Fruit fly (Drosophila melanogaster) whole organism, wandering third instar larva: ENCODE data around the gene CG3819.

ENCODE experiments used
- Abd-B ChIP-seq: fragments of >200 bp; optimal IDR thresholded peaks from 2 replicates; lab custom pipeline; 2017; ENCODE audit warnings: missing biosample characterization, missing genetic modification characterization
- CG32264 ChIP-seq: fragments of 200-800 bp; sonication (Bioruptor generic); optimal IDR thresholded peaks from 2 replicates; lab custom pipeline; 2016; ENCODE audit warnings: missing biosample characterization, missing genetic modification characterization
- CG9705 ChIP-seq: fragments of 200-800 bp; sonication (Bioruptor generic); optimal IDR thresholded peaks from 2 replicates; lab custom pipeline; 2018; ENCODE audit warnings: missing biosample characterization, mild to moderate bottlenecking, missing genetic modification characterization
- CrebA ChIP-seq: fragments of 200-800 bp; sonication (Bioruptor generic); optimal IDR thresholded peaks from 2 replicates; lab custom pipeline; 2016; ENCODE audit warnings: missing biosample characterization, mild to moderate bottlenecking, missing genetic modification characterization, borderline replicate concordance
- Dfd ChIP-seq: fragments of >200 bp; optimal IDR thresholded peaks from 2 replicates; lab custom pipeline; 2017; ENCODE audit warnings: missing biosample characterization, missing genetic modification characterization
- Dif ChIP-seq: fragments of 200-275, 200-300 bp; sonication (Bioruptor generic); optimal IDR thresholded peaks from 2 replicates; lab custom pipeline; 2018; ENCODE audit warnings: missing biosample characterization, missing genetic modification characterization; ENCODE audit not compliant: partially characterized antibody
- HLH106 ChIP-seq: fragments of 200-800 bp; optimal IDR thresholded peaks from 3 replicates; lab custom pipeline; 2019; ENCODE audit warnings: missing biosample characterization, mild to moderate bottlenecking, missing genetic modification characterization, moderate library complexity
- Hnf4 ChIP-seq: fragments of 200-800 bp; sonication (Bioruptor generic); optimal IDR thresholded peaks from 2 replicates; lab custom pipeline; 2016; ENCODE audit warnings: missing biosample characterization, mild to moderate bottlenecking, missing genetic modification characterization
- Hr83 ChIP-seq: fragments of 200-300 bp; sonication (Bioruptor generic); optimal IDR thresholded peaks from 2 replicates; lab custom pipeline; 2016; ENCODE audit warnings: missing biosample characterization, mild to moderate bottlenecking, missing genetic modification characterization, moderate library complexity; ENCODE audit not compliant: poor library complexity, severe bottlenecking
- Jra ChIP-seq: sonication (Bioruptor generic); optimal IDR thresholded peaks from 2 replicates; lab custom pipeline; 2016; ENCODE audit warnings: missing biosample characterization, missing genetic modification characterization
- Myc ChIP-seq: fragments of >200 bp; optimal IDR thresholded peaks from 2 replicates; lab custom pipeline; 2017
- N ChIP-seq: fragments of >200 bp; optimal IDR thresholded peaks from 2 replicates; lab custom pipeline; 2018; ENCODE audit warnings: missing biosample characterization, missing external identifiers, missing genetic modification characterization
- OdsH ChIP-seq: fragments of 200-800 bp; sonication (Bioruptor generic); optimal IDR thresholded peaks from 2 replicates; lab custom pipeline; 2016; ENCODE audit warnings: missing biosample characterization, mild to moderate bottlenecking, missing genetic modification characterization
- Rel ChIP-seq, 2 experiments: fragments of 200-800 bp; sonication (Bioruptor generic) in 1 of 2; optimal IDR thresholded peaks; 2 replicates in 1 of 2; 3 replicates in 1 of 2; lab custom pipeline; 2016 to 2019; ENCODE audit warnings: mild to moderate bottlenecking in 2 of 2, missing biosample characterization in 2 of 2, missing genetic modification characterization in 2 of 2, moderate library complexity in 1 of 2
- Sp1 ChIP-seq: fragments of 200-800 bp; sonication (Bioruptor generic); optimal IDR thresholded peaks from 3 replicates; lab custom pipeline; 2019; ENCODE audit warnings: missing biosample characterization, mild to moderate bottlenecking, missing genetic modification characterization, moderate library complexity
- br ChIP-seq: fragments of 200-800 bp; sonication (Bioruptor generic); optimal IDR thresholded peaks from 2 replicates; lab custom pipeline; 2016; ENCODE audit warnings: missing biosample characterization, missing genetic modification characterization
- brk ChIP-seq: fragments of 200-800 bp; sonication (Bioruptor generic); optimal IDR thresholded peaks from 2 replicates; lab custom pipeline; 2016; ENCODE audit warnings: missing biosample characterization, mild to moderate bottlenecking, missing genetic modification characterization
- dl ChIP-seq, 2 experiments: fragments of 175-275, 200-275 bp in 1 of 2; fragments of 200-275 bp in 1 of 2; sonication (Bioruptor generic); optimal IDR thresholded peaks; lab custom pipeline; 2018; ENCODE audit warnings: mild to moderate bottlenecking in 2 of 2, missing biosample characterization in 2 of 2, missing genetic modification characterization in 2 of 2, moderate library complexity in 2 of 2; ENCODE audit not compliant: partially characterized antibody in 2 of 2, insufficient read depth in 1 of 2
- dmrt93B ChIP-seq: fragments of 200-800 bp; sonication (Bioruptor generic); optimal IDR thresholded peaks from 2 replicates; lab custom pipeline; 2018; ENCODE audit warnings: missing biosample characterization, mild to moderate bottlenecking, missing genetic modification characterization
- dsf ChIP-seq: sonication (Bioruptor generic); optimal IDR thresholded peaks from 2 replicates; lab custom pipeline; 2016; ENCODE audit warnings: missing biosample characterization, missing genetic modification characterization, borderline replicate concordance
- ey ChIP-seq: fragments of 200-800 bp; sonication (Bioruptor generic); optimal IDR thresholded peaks from 2 replicates; lab custom pipeline; 2016; ENCODE audit warnings: missing biosample characterization, missing genetic modification characterization
- foxo ChIP-seq, 2 experiments: fragments of 200-800 bp; sonication (Bioruptor generic); optimal IDR thresholded peaks; 2 replicates in 1 of 2; 3 replicates in 1 of 2; lab custom pipeline; 2016 to 2017; ENCODE audit warnings: missing biosample characterization in 2 of 2, missing genetic modification characterization in 2 of 2
- fru ChIP-seq: fragments of 200-800 bp; sonication (Bioruptor generic); optimal IDR thresholded peaks from 3 replicates; lab custom pipeline; 2016; ENCODE audit warnings: missing biosample characterization, mild to moderate bottlenecking, missing genetic modification characterization
- h ChIP-seq: fragments of 200-800 bp; sonication (Bioruptor generic); optimal IDR thresholded peaks from 3 replicates; lab custom pipeline; 2016; ENCODE audit warnings: missing biosample characterization, mild to moderate bottlenecking, missing genetic modification characterization
- jim ChIP-seq: fragments of 175-275, 200-325 bp; sonication (Bioruptor generic); optimal IDR thresholded peaks from 2 replicates; lab custom pipeline; 2016; ENCODE audit warnings: missing biosample characterization, mild to moderate bottlenecking, missing genetic modification characterization
- lola ChIP-seq: fragments of >200 bp; optimal IDR thresholded peaks from 2 replicates; lab custom pipeline; 2017; ENCODE audit warnings: missing biosample characterization, missing genetic modification characterization
- psq ChIP-seq: fragments of 200-800 bp; sonication (Bioruptor generic); optimal IDR thresholded peaks from 3 replicates; lab custom pipeline; 2017; ENCODE audit warnings: missing biosample characterization, mild to moderate bottlenecking, missing genetic modification characterization, moderate library complexity
- rgr ChIP-seq: fragments of 200-800 bp; sonication (Bioruptor generic); optimal IDR thresholded peaks from 3 replicates; lab custom pipeline; 2016; ENCODE audit warnings: missing biosample characterization, mild to moderate bottlenecking, missing genetic modification characterization
- sage ChIP-seq: fragments of 200-800 bp; sonication (Bioruptor generic); optimal IDR thresholded peaks from 2 replicates; lab custom pipeline; 2016; ENCODE audit warnings: missing biosample characterization, mild to moderate bottlenecking, missing genetic modification characterization
- sv ChIP-seq: fragments of 200-800 bp; sonication (Bioruptor generic); optimal IDR thresholded peaks from 3 replicates; lab custom pipeline; 2016; ENCODE audit warnings: missing biosample characterization, missing genetic modification characterization
- tai ChIP-seq: sonication (Bioruptor generic); optimal IDR thresholded peaks from 2 replicates; lab custom pipeline; 2016; ENCODE audit warnings: missing biosample characterization, missing genetic modification characterization
- usp ChIP-seq: fragments of >200 bp; optimal IDR thresholded peaks from 2 replicates; lab custom pipeline; 2017; ENCODE audit warnings: missing biosample characterization, missing genetic modification characterization
- woc ChIP-seq: sonication (Bioruptor generic); optimal IDR thresholded peaks from 2 replicates; lab custom pipeline; 2016; ENCODE audit warnings: missing biosample characterization, mild to moderate bottlenecking, missing genetic modification characterization

The CG3819 gene

DNA sequence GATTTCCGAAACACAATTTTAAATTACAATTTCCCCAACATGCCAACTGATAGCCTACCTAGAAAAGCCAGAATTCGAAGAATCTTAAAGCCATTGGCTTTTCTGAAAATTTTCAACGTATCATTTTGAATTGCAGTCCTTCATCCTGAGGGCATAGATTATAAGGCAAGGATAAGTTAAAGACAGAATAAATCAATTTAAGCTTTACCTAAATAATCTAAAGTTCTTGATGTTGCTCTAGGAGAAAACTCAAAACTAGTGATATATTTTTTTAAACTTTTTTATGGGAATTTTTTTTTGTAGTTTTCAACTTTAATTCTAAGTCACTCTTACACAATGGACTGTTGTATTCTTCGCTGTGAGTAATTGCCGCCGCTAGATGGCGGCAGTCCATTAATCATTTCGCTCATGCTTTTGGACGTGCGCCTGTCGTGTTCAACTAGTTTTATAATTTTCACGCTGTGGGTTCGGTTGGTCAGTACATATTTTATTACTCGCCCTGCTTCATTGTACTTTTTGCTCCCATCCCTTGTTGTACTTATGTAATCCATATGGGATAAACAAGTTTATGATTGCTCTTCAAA, 7.7 kb downstream of the CG3819 start, which contains the start of gene COX6AL2:
TSS of gene COX6AL2 (minus strand) at position 51 of the 584 bp plus-strand sequence.
- TF ChIP-seq dsf (GFP tag; lab: Kevin White, UChicago): no peak
- no peak for TF ChIP-seq dmrt93B (GFP tag; lab: Kevin White, UChicago)
- no peak for TF ChIP-seq OdsH (GFP tag; lab: Kevin White, UChicago)
- TF ChIP-seq lola (GFP tag; lab: Kevin White, UChicago): no peak
- TF ChIP-seq HLH106 (tag; lab: Kevin White, UChicago): no peak
- no peak for TF ChIP-seq foxo (GFP tag; optimal IDR thresholded peaks at IDR 0.05; lab: Kevin White, UChicago)
- no peak for TF ChIP-seq brk (GFP tag; lab: Kevin White, UChicago)
- no peak for TF ChIP-seq Sp1
- no peak for TF ChIP-seq Jra (GFP tag; lab: Kevin White, UChicago)
- no peak for TF ChIP-seq fru (GFP tag; lab: Kevin White, UChicago)
- TF ChIP-seq Abd-B (GFP tag; lab: Kevin White, UChicago): no peak
- TF ChIP-seq tai: no peak
- no peak for TF ChIP-seq ey
- no peak for TF ChIP-seq CG9705 (GFP tag; lab: Kevin White, UChicago)

DNA sequence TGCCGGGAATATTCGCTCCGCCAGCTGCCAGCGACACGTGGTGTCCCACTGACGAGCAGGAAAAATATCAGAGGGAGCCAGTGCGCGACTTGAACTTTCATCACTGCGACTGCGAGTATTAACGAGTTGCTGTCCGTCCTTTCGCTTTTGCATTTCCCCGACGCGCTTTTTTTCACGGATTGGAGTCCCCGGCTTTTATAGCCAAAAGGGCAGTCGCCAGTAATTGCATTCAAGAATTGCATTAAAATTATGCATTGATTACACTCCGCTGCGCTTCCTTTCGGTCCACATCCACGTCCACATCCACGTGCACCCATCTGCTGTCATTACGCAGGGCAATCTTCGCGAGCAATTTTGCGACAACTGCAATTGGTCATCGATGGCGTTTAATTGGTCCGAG, 10.8 kb downstream of the CG3819 start, which contains the start of gene Ir75d:
TSS of gene Ir75d (minus strand) at position 101 of the 400 bp plus-strand sequence.
- TF ChIP-seq br (GFP tag; lab: Kevin White, UChicago) (no peak), rgr (GFP tag; lab: Kevin White, UChicago) (no peak), ey (no peak), lola (GFP tag; lab: Kevin White, UChicago) (no peak), usp (GFP tag; lab: Kevin White, UChicago) (no peak), tai (no peak), Myc (lab: Kevin White, UChicago) (no peak), woc (no peak)

DNA sequence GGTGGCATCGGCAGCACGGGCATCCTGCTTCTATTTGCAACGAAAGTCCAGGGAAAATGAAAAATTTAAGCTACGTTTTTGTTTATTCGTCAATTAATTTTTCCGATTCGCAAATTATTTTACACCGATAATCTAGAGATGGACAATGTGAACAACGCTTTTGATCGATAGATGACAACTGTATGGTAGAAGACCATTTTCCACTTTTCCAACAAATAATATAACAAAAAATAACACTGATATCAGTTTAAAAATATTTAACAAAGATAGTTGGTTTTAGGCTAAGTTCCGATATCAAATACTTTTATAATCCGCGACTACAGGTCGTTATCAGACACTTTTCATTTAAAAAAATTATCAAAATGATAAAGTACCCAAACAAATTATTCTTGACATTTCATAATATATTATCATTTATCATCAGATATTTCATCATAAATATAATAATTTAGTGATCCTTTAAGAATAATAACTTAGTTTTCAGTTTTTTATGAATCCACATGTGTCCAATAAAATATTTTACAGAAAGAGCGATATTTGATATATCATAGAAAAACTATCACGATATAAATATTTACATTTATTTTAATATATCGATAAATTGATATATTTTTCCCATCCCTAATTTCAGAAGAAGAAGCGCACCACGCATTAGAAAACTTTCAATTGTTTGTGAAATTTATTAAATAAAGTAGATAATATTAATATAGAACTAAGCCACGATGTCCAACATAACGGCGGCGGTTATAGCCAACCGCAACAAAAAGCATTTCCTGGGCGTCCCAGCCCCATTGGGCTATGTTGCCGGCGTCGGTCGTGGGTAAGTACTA, 16.9 kb downstream of the CG3819 start, which contains the start of the genes CSN1b and Prp6:
TSS of gene CSN1b (minus strand) at position 159 of the 830 bp plus-strand sequence.
TSS of gene Prp6 (plus strand) at position 601 of the 830 bp plus-strand sequence.
- no peak for TF ChIP-seq br (GFP tag; lab: Kevin White, UChicago)
- TF ChIP-seq HLH106 (tag; lab: Kevin White, UChicago): no peak
- TF ChIP-seq psq (GFP tag; lab: Kevin White, UChicago): peak; percentile 7
- TF ChIP-seq woc: peak; percentile 46

DNA sequence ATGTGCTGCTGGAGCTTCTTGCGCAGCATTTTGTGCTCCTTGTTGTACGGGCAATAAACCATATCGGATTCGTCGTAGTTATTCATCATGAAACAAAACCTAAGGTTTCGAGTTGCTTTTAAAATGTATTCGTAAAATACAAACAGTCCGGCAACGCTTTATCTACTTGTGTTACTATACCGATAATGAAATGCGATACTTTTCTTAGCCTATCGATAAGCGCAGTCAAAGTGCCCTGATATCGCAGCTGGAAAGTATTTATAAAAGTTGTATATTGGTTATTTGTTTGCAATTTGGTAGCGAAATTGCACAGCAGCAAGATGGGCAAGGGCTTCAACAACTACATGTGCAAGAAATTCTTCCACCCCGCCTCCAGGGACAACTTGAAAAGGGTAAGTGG, 20.5 kb downstream of the CG3819 start, which contains the start of the genes arx and CG6843:
TSS of gene arx (minus strand) at position 144 of the 400 bp plus-strand sequence.
TSS of gene CG6843 (plus strand) at position 184 of the 400 bp plus-strand sequence.
- no peak for TF ChIP-seq Jra (GFP tag; lab: Kevin White, UChicago)
- peak; percentile 35 for TF ChIP-seq fru (GFP tag; lab: Kevin White, UChicago)
- TF ChIP-seq psq (GFP tag; lab: Kevin White, UChicago): peak; percentile 54
- peak; percentile 22 for TF ChIP-seq rgr (GFP tag; lab: Kevin White, UChicago)
- TF ChIP-seq Hr83 (GFP tag; lab: Kevin White, UChicago): peak; percentile 33
- no peak for TF ChIP-seq Rel (GFP tag; optimal IDR thresholded peaks at IDR 0.05; lab: Kevin White, UChicago)
- TF ChIP-seq Rel (tag; optimal IDR thresholded peaks at IDR 0.05; lab: Kevin White, UChicago): peak; percentile 91
- TF ChIP-seq dl (GFP tag; optimal IDR thresholded peaks at IDR 0.05; lab: Kevin White, UChicago; ENCODE audit: insufficient read depth in 1 of 2, partially characterized antibody in 2 of 2): no peak

DNA sequence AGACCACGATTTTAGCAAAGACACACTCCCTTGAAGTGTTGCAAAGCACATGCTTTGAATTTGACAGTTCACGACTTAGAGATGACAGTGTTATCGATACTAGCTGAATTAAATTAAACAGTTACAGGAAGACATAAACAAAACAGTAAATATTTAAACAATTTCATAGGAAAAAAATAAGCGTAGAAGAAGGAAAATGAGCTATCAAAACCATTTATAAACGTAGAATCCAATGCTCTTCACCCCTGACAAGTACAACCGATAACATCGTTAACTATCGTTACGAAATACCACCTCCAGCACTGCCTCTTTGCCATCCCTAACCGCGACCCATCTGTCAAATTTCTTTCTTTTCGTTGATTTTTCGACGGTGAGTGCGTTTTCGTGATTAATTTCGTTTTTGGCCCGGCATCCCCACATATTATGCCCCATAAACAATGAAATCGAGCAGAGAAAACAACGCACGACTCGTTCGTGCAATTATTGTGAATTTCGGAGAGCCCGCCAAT, 23.1 kb downstream of the CG3819 start, which contains the start of gene RpL26:
TSS of gene RpL26 (plus strand) at position 106 of the 509 bp plus-strand sequence.
- TF ChIP-seq Dif (GFP tag; lab: Kevin White, UChicago) (no peak), fru (GFP tag; lab: Kevin White, UChicago) (peak; percentile 77), Abd-B (GFP tag; lab: Kevin White, UChicago) (no peak), Myc (lab: Kevin White, UChicago) (peak; percentile 24), Sp1 (peak; percentile 80), tai (no peak), dsf (GFP tag; lab: Kevin White, UChicago) (peak; percentile 55), br (GFP tag; lab: Kevin White, UChicago) (no peak), Rel (GFP tag; optimal IDR thresholded peaks at IDR 0.05; lab: Kevin White, UChicago) (no peak), Rel (tag; optimal IDR thresholded peaks at IDR 0.05; lab: Kevin White, UChicago) (peak; percentile 32), Hr83 (GFP tag; lab: Kevin White, UChicago) (peak; percentile 27), CG32264 (GFP tag; lab: Kevin White, UChicago) (peak; percentile 22), h (GFP tag; lab: Kevin White, UChicago) (peak; percentile 72), sage (GFP tag; lab: Kevin White, UChicago) (no peak), sv (GFP tag; lab: Kevin White, UChicago) (peak; percentile 75), woc (peak; percentile 84), dl (GFP tag; optimal IDR thresholded peaks at IDR 0.05; lab: Kevin White, UChicago; ENCODE audit: insufficient read depth in 1 of 2, partially characterized antibody in 2 of 2) (no peak), foxo (GFP tag; optimal IDR thresholded peaks at IDR 0.05; lab: Kevin White, UChicago) (peak in 1 of 2 experiments; percentile 83), CrebA (no peak), Dfd (GFP tag; lab: Kevin White, UChicago) (no peak), N (GFP tag; lab: Kevin White, UChicago) (no peak), jim (GFP tag; lab: Kevin White, UChicago) (peak; percentile 47), rgr (GFP tag; lab: Kevin White, UChicago) (peak; percentile 80), HLH106 (tag; lab: Kevin White, UChicago) (peak; percentile 75), Hnf4 (GFP tag; lab: Kevin White, UChicago) (peak; percentile 83), psq (GFP tag; lab: Kevin White, UChicago) (peak; percentile 57)
